Worm (Caenorhabditis elegans) whole organism, L4/young adult: ENCODE results near the gene C09G9.5.

Source experiments
- W03F9.2 ChIP-seq: fragments of 150-350 bp; optimal IDR thresholded peaks from 2 replicates; lab custom pipeline; 2014; ENCODE audit warnings: missing biosample characterization, missing genetic modification characterization
- dao-5 ChIP-seq: sonication (generic microtip); optimal IDR thresholded peaks from 2 replicates; lab custom pipeline; 2016; ENCODE audit warnings: missing genotype, missing genetic modification characterization, moderate library complexity, missing compliant biosample characterization

DNA sequence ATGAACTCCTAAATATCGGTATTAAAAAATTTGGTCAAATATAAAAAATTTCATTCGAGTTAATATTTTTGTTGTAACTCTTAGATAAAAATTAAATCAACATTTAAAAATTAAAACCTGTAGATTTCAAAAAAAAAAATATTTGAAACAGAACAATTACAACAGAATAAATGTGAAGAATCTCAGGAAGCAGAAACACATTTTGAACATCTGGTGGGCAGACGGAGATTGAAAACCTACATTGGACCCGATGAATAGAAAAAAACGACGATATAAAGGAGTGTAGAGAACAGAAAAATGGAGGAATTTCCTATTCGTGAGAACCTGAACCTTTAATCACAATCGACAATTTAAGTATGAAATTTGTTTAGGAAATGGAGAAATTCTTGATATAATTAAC is 37.8 kb downstream of the C09G9.5 start:
- TF ChIP-seq W03F9.2 (tag; lab: Kevin White, UChicago) (no peak), dao-5 (tag; lab: Kevin White, UChicago) (no peak)
